Worm (Caenorhabditis elegans) whole organism, L3 larva: ENCODE data around the gene Y54F10BM.22.

Experiments
- egl-27 ChIP-seq: sonication (generic microtip); optimal IDR thresholded peaks from 4 replicates; lab custom pipeline; 2017; ENCODE audit warnings: missing biosample characterization, missing genetic modification reagents, missing genetic modification characterization
- jun-1 ChIP-seq: fragments of 150-350 bp; optimal IDR thresholded peaks from 2 replicates; lab custom pipeline; 2014; ENCODE audit warnings: missing biosample characterization, missing genetic modification reagents, missing genetic modification characterization
- nhr-237 ChIP-seq: fragments of 150-350 bp; optimal IDR thresholded peaks from 2 replicates; lab custom pipeline; 2014; ENCODE audit warnings: missing biosample characterization, missing genetic modification characterization
- nhr-28 ChIP-seq: fragments of 150-350 bp; optimal IDR thresholded peaks from 2 replicates; lab custom pipeline; 2014; ENCODE audit warnings: missing biosample characterization, missing genetic modification characterization
- nhr-77 ChIP-seq: fragments of 150-350 bp; optimal IDR thresholded peaks from 2 replicates; lab custom pipeline; 2014; ENCODE audit warnings: missing biosample characterization, missing genetic modification characterization
- pqm-1 ChIP-seq: fragments of 150-350 bp; optimal IDR thresholded peaks from 2 replicates; lab custom pipeline; 2017; ENCODE audit warnings: missing biosample characterization, missing genetic modification characterization, inconsistent platforms
- snpc-4 ChIP-seq: fragments of 150-350 bp; optimal IDR thresholded peaks from 2 replicates; lab custom pipeline; 2014; ENCODE audit warnings: missing biosample characterization, missing genetic modification characterization
- tbx-2 ChIP-seq: sonication (generic microtip); optimal IDR thresholded peaks from 2 replicates; lab custom pipeline; 2016; ENCODE audit warnings: mild to moderate bottlenecking, missing genetic modification characterization, missing compliant biosample characterization
- unc-39 ChIP-seq: sonication (generic microtip); optimal IDR thresholded peaks from 4 replicates; lab custom pipeline; 2017; ENCODE audit warnings: missing biosample characterization, missing genetic modification characterization

ce11 chrIII:2243617-2244016 lies 37.1 kb upstream of the Y54F10BM.22 start:
- TF ChIP-seq jun-1 (tag; lab: Kevin White, UChicago) (no peak), nhr-28 (tag; lab: Kevin White, UChicago) (no peak), unc-39 (tag; lab: Kevin White, UChicago) (no peak), tbx-2 (tag; lab: Kevin White, UChicago) (no peak), nhr-237 (no peak), nhr-77 (tag; lab: Kevin White, UChicago) (no peak), snpc-4 (tag; lab: Kevin White, UChicago) (no peak), egl-27 (tag; lab: Kevin White, UChicago) (no peak), pqm-1 (tag; lab: Kevin White, UChicago) (no peak)
